Worm (Caenorhabditis elegans) whole organism, young adult: ENCODE measurements around the gene Y54G2A.76.

Experiments used
- F33H1.4 ChIP-seq: fragments of 200-800 bp; sonication (Bioruptor generic); IDR thresholded peaks from 2 replicates; pipeline ENCODE4 v1.3.6; 2022; ENCODE audit warnings: missing genetic modification reagents, missing genetic modification characterization, missing compliant biosample characterization
- K11D2.4 ChIP-seq: fragments of 200-800 bp; sonication (Bioruptor generic); IDR thresholded peaks from 2 replicates; pipeline ENCODE4 v1.3.6; 2022; ENCODE audit warnings: missing genetic modification reagents, missing genetic modification characterization, missing compliant biosample characterization
- Y53G8AR.9 ChIP-seq: fragments of 200-800 bp; sonication (Bioruptor generic); conservative IDR thresholded peaks from 2 replicates; pipeline ENCODE4 v1.3.6; 2022; ENCODE audit warnings: missing genetic modification reagents, missing genetic modification characterization, missing compliant biosample characterization
- ama-1 ChIP-seq, 3 experiments: fragments of 150-350 bp in 1 of 3; sonication (generic microtip) in 2 of 3; optimal IDR thresholded peaks; 2 replicates each; lab custom pipeline; 2014 to 2018; ENCODE audit warnings: missing biosample characterization in 2 of 3, missing genetic modification characterization in 2 of 3, missing genetic modification reagents in 2 of 3
- egl-18 ChIP-seq: fragments of 200-800 bp; sonication (Bioruptor generic); IDR thresholded peaks from 2 replicates; pipeline ENCODE4 v1.3.6; 2022; ENCODE audit warnings: missing genetic modification reagents, missing genetic modification characterization, missing compliant biosample characterization
- hmg-1.2 ChIP-seq: fragments of 200-800 bp; sonication (Bioruptor generic); IDR thresholded peaks from 2 replicates; pipeline ENCODE4 v1.3.6; 2022; ENCODE audit warnings: missing genetic modification reagents, missing genetic modification characterization, missing compliant biosample characterization
- let-526 ChIP-seq: fragments of 200-800 bp; sonication (Bioruptor generic); IDR thresholded peaks from 2 replicates; pipeline ENCODE4 v1.3.6; 2022; ENCODE audit warnings: missing genetic modification reagents, missing genetic modification characterization, missing compliant biosample characterization
- lin-35 ChIP-seq, 3 experiments: fragments of 150-350 bp in 2 of 3; sonication (generic microtip) in 1 of 3; optimal IDR thresholded peaks; 2 replicates each; lab custom pipeline; 2014 to 2018; ENCODE audit warnings: missing biosample characterization in 3 of 3, missing genetic modification characterization in 3 of 3, missing genetic modification reagents in 3 of 3
- madf-10 ChIP-seq: sonication (generic microtip); optimal IDR thresholded peaks from 2 replicates; lab custom pipeline; 2016; ENCODE audit warnings: mild to moderate bottlenecking, missing genetic modification characterization, missing compliant biosample characterization
- madf-6 ChIP-seq: fragments of 200-800 bp; sonication (Bioruptor generic); IDR thresholded peaks from 2 replicates; pipeline ENCODE4 v1.3.6; 2022; ENCODE audit warnings: missing genetic modification reagents, missing genetic modification characterization, missing compliant biosample characterization
- pha-4 ChIP-seq: fragments of 150-350 bp; sonication (generic microtip); optimal IDR thresholded peaks from 2 replicates; lab custom pipeline; 2014; ENCODE audit warnings: missing biosample characterization, missing genetic modification reagents, missing genetic modification characterization
- rcor-1 ChIP-seq: fragments of 200-800 bp; sonication (Bioruptor generic); IDR thresholded peaks from 2 replicates; pipeline ENCODE4 v1.3.6; 2022; ENCODE audit warnings: missing genetic modification reagents, missing genetic modification characterization, missing compliant biosample characterization
- snpc-1.1 ChIP-seq: sonication (generic microtip); optimal IDR thresholded peaks from 2 replicates; lab custom pipeline; 2017; ENCODE audit warnings: missing genetic modification characterization, mild to moderate bottlenecking, missing compliant biosample characterization, antibody characterized with exemption, moderate library complexity, missing genotype, missing genetic modification reagents; ENCODE audit not compliant: insufficient read depth

DNA sequence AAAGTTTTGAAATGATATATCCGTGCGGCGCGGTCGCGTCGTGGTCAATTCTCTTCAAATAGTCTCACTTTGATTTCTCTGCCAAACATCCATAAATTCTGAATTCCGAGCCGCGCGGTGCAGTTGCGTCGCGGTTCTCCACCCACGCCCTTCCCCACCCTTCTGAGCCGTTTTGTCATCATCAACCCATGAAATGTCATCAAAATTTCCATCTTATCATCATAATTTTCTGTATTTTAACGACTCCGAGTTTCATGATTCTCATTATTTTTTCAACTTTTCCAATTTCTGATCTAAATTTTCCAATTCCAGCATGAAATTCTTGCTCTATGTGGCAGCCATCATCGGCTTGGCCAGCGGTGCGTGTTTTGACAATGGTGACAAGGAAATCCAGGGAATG is 33.0 kb downstream of the Y54G2A.76 start, which contains the start of gene clec-84:
- TF ChIP-seq Y53G8AR.9, result no peak
- TF ChIP-seq lin-35 (GFP tag; optimal IDR thresholded peaks at IDR 0.05; lab: Kevin White, UChicago), result no peak
- TF ChIP-seq madf-10, result no peak
- TF ChIP-seq madf-6 (GFP tag; lab: Robert Waterston, UW), result no peak
- TF ChIP-seq egl-18, result no peak
- no peak for TF ChIP-seq ama-1 (optimal IDR thresholded peaks at IDR 0.05; lab: Kevin White, UChicago)
- no peak for TF ChIP-seq ama-1 (GFP tag; optimal IDR thresholded peaks at IDR 0.05; lab: Kevin White, UChicago)
- TF ChIP-seq hmg-1.2 (GFP tag; lab: Robert Waterston, UW), result no peak
- TF ChIP-seq rcor-1 (GFP tag; lab: Robert Waterston, UW), result no peak
- no peak for TF ChIP-seq pha-4
- TF ChIP-seq let-526 (GFP tag; lab: Robert Waterston, UW), result no peak
- no peak for TF ChIP-seq K11D2.4 (GFP tag; lab: Robert Waterston, UW)
- TF ChIP-seq snpc-1.1 (tag; lab: Kevin White, UChicago), result no peak
- no peak for TF ChIP-seq F33H1.4 (GFP tag; lab: Robert Waterston, UW)
